Fruit fly (Drosophila melanogaster) whole organism, pupa: ENCODE results near the gene CG6607.
A peak's percentile ranks its signal among the peaks of the same experiment; 100 is the strongest.

Experiments
- CG10348 ChIP-seq: fragments of 200-800 bp; sonication (Bioruptor generic); IDR thresholded peaks from 2 replicates; pipeline ENCODE4 v1.3.6; 2022; ENCODE audit warnings: missing biosample characterization, missing genetic modification characterization
- CG12605 ChIP-seq: fragments of 200-800 bp; sonication (Bioruptor generic); IDR thresholded peaks from 2 replicates; pipeline ENCODE4 v1.3.6; 2022; ENCODE audit warnings: missing biosample characterization, missing genetic modification characterization
- CG13204 ChIP-seq: fragments of 200-800 bp; sonication (Bioruptor generic); optimal IDR thresholded peaks from 2 replicates; lab custom pipeline; 2018; ENCODE audit warnings: missing biosample characterization, mild to moderate bottlenecking, missing genetic modification characterization, moderate library complexity
- CG14655 ChIP-seq: fragments of 200-800 bp; sonication (Bioruptor generic); optimal IDR thresholded peaks from 3 replicates; lab custom pipeline; 2017; ENCODE audit warnings: mild to moderate bottlenecking, missing biosample characterization, missing genetic modification reagents, missing genetic modification characterization
- CG15710 ChIP-seq: fragments of 200-800 bp; sonication (Bioruptor generic); optimal IDR thresholded peaks from 2 replicates; lab custom pipeline; 2018; ENCODE audit warnings: missing biosample characterization, mild to moderate bottlenecking, missing genetic modification characterization, moderate library complexity
- CG17806 ChIP-seq: fragments of 200-800 bp; sonication (Bioruptor generic); optimal IDR thresholded peaks from 2 replicates; lab custom pipeline; 2018; ENCODE audit warnings: missing biosample characterization, mild to moderate bottlenecking, missing genetic modification characterization, moderate library complexity
- CG32121 ChIP-seq: fragments of 200-800 bp; sonication (Bioruptor generic); IDR thresholded peaks from 2 replicates; pipeline ENCODE4 v1.3.6; 2022; ENCODE audit warnings: missing biosample characterization, missing genetic modification characterization
- CG34367 ChIP-seq: fragments of 200-800 bp; sonication (Bioruptor generic); optimal IDR thresholded peaks from 2 replicates; lab custom pipeline; 2018; ENCODE audit warnings: missing biosample characterization, mild to moderate bottlenecking, missing genetic modification characterization
- CG4496 ChIP-seq: fragments of 200-800 bp; sonication (Bioruptor generic); IDR thresholded peaks from 3 replicates; pipeline ENCODE4 v1.3.6; 2022; ENCODE audit warnings: missing biosample characterization, missing genetic modification characterization
- CG8159 ChIP-seq: fragments of 200-800 bp; sonication (Bioruptor generic); optimal IDR thresholded peaks from 3 replicates; lab custom pipeline; 2018; ENCODE audit warnings: missing biosample characterization, mild to moderate bottlenecking, missing genetic modification characterization, moderate library complexity
- CG8301 ChIP-seq: fragments of 200-800 bp; sonication (Bioruptor generic); optimal IDR thresholded peaks from 2 replicates; lab custom pipeline; 2018; ENCODE audit warnings: missing biosample characterization, mild to moderate bottlenecking, missing genetic modification characterization
- CG9948 ChIP-seq: fragments of 200-800 bp; sonication (Bioruptor generic); optimal IDR thresholded peaks from 2 replicates; lab custom pipeline; 2018; ENCODE audit warnings: missing biosample characterization, mild to moderate bottlenecking, missing genetic modification characterization, moderate library complexity
- D1 ChIP-seq: fragments of 200-800 bp; sonication (Bioruptor generic); optimal IDR thresholded peaks from 2 replicates; lab custom pipeline; 2018; ENCODE audit warnings: missing biosample characterization, mild to moderate bottlenecking, missing genetic modification characterization, moderate library complexity
- EcR ChIP-seq: fragments of 200-800 bp; sonication (Bioruptor generic); optimal IDR thresholded peaks from 3 replicates; lab custom pipeline; 2019; ENCODE audit warnings: missing biosample characterization, missing genetic modification characterization, mild to moderate bottlenecking, moderate library complexity, missing genetic modification reagents
- Ets98B ChIP-seq: fragments of 200-800 bp; sonication (Bioruptor generic); IDR thresholded peaks from 2 replicates; pipeline ENCODE4 v1.3.6; 2022; ENCODE audit warnings: missing biosample characterization, missing genetic modification characterization
- Pif1A ChIP-seq: fragments of 200-800 bp; sonication (Bioruptor generic); optimal IDR thresholded peaks from 3 replicates; lab custom pipeline; 2016; ENCODE audit warnings: missing biosample characterization, missing genetic modification characterization
- Pif1B ChIP-seq: fragments of 200-800 bp; sonication (Bioruptor generic); optimal IDR thresholded peaks from 3 replicates; lab custom pipeline; 2016; ENCODE audit warnings: missing biosample characterization, missing genetic modification characterization
- Snoo ChIP-seq: fragments of 200-800 bp; sonication (Bioruptor generic); optimal IDR thresholded peaks from 3 replicates; lab custom pipeline; 2017; ENCODE audit warnings: missing biosample characterization, mild to moderate bottlenecking, missing genetic modification characterization, inconsistent platforms
- fd96Ca ChIP-seq: fragments of 200-800 bp; sonication (Bioruptor generic); IDR thresholded peaks from 3 replicates; pipeline ENCODE4 v1.3.6; 2022; ENCODE audit warnings: missing biosample characterization, missing genetic modification characterization
- gl ChIP-seq: fragments of 200-800 bp; sonication (Bioruptor generic); optimal IDR thresholded peaks from 2 replicates; lab custom pipeline; 2018; ENCODE audit warnings: missing biosample characterization, mild to moderate bottlenecking, missing genetic modification characterization
- rn ChIP-seq: fragments of 200-800 bp; sonication (Bioruptor generic); IDR thresholded peaks from 2 replicates; pipeline ENCODE4 v1.3.6; 2022; ENCODE audit warnings: missing biosample characterization, missing genetic modification characterization

Gene CG6607

dm6 chr3R:24518150-24518580 lies 9.7 kb upstream of the CG6607 start, which contains the start of gene Pp1alpha-96A:
Gene Pp1alpha-96A (plus strand): TSS chr3R:24518270.
- TF ChIP-seq CG8159 (no peak), CG17806 (tag; lab: Kevin White, UChicago) (no peak), CG14655 (no peak), fd96Ca (no peak), CG34367 (tag; lab: Kevin White, UChicago) (no peak), CG9948 (tag; lab: Kevin White, UChicago) (no peak)

- no peak for TF ChIP-seq CG32121 (GFP tag; lab: Robert Waterston, UW)
Measured at dm6 chr3R:24521313-24521712, 6.5 kb upstream of the CG6607 start.

- TF ChIP-seq Ets98B (GFP tag; lab: Robert Waterston, UW): no peak
- no peak for TF ChIP-seq gl (tag; lab: Kevin White, UChicago)
- no peak for TF ChIP-seq rn
- TF ChIP-seq CG4496: no peak
- no peak for TF ChIP-seq Pif1B (GFP tag; lab: Kevin White, UChicago)
- no peak for TF ChIP-seq Pif1A (GFP tag; lab: Kevin White, UChicago)
- no peak for TF ChIP-seq CG15710 (tag; lab: Kevin White, UChicago)
- no peak for TF ChIP-seq CG13204 (GFP tag; lab: Kevin White, UChicago)
- no peak for TF ChIP-seq CG34367 (tag; lab: Kevin White, UChicago)
- no peak for TF ChIP-seq EcR (GFP tag; lab: Kevin White, UChicago)
- TF ChIP-seq CG10348: no peak
- no peak for TF ChIP-seq CG17806 (tag; lab: Kevin White, UChicago)
- no peak for TF ChIP-seq CG12605 (GFP tag; lab: Robert Waterston, UW)
- TF ChIP-seq CG8301 (tag; lab: Kevin White, UChicago): no peak
- TF ChIP-seq CG14655: no peak
- no peak for TF ChIP-seq D1
- TF ChIP-seq CG32121 (GFP tag; lab: Robert Waterston, UW): no peak
- TF ChIP-seq fd96Ca: no peak
Measured at dm6 chr3R:24523578-24523977, 4.3 kb upstream of the CG6607 start, which contains the start of gene CG13622. Gene CG13622 (minus strand): TSS chr3R:24523678.

- TF ChIP-seq fd96Ca (0 out of 3 replicates have a peak, but pooled peaks have one; percentile 24), EcR (GFP tag; lab: Kevin White, UChicago) (peak; percentile 76), CG8301 (tag; lab: Kevin White, UChicago) (no peak)
Measured at dm6 chr3R:24524426-24524974, 3.3 kb upstream of the CG6607 start, which contains the start of gene Jhbp12. Gene Jhbp12 (plus strand): TSS chr3R:24524794.

dm6 chr3R:24525983-24526661 lies 1.7 kb upstream of the CG6607 start:
- TF ChIP-seq fd96Ca: peak; percentile 68; the same call in 1 of the 3 replicates
- no peak for TF ChIP-seq Pif1B (GFP tag; lab: Kevin White, UChicago)
- TF ChIP-seq Ets98B (GFP tag; lab: Robert Waterston, UW): peak; percentile 33; the same call in 1 of the 2 replicates
- peak; percentile 46 for TF ChIP-seq EcR (GFP tag; lab: Kevin White, UChicago)
- peak; percentile 73 for TF ChIP-seq CG4496
- peak; percentile 54; the same call in 1 of the 2 replicates for TF ChIP-seq rn
- no peak for TF ChIP-seq CG12605 (GFP tag; lab: Robert Waterston, UW)

dm6 chr3R:24530328-24530727 lies 2.5 kb downstream of the CG6607 start, which contains the start of the genes CG13623 and ana1:
Gene CG13623 (minus strand): TSS chr3R:24530558.
Gene ana1 (plus strand): TSS chr3R:24530576.
- no peak for TF ChIP-seq CG32121 (GFP tag; lab: Robert Waterston, UW)
- TF ChIP-seq CG13204 (GFP tag; lab: Kevin White, UChicago): no peak
- no peak for TF ChIP-seq CG12605 (GFP tag; lab: Robert Waterston, UW)
- TF ChIP-seq gl (tag; lab: Kevin White, UChicago): no peak
- TF ChIP-seq EcR (GFP tag; lab: Kevin White, UChicago): no peak
- no peak for TF ChIP-seq Snoo (tag; lab: Kevin White, UChicago)
- no peak for TF ChIP-seq CG14655
- no peak for TF ChIP-seq CG34367 (tag; lab: Kevin White, UChicago)
- no peak for TF ChIP-seq CG9948 (tag; lab: Kevin White, UChicago)
- no peak for TF ChIP-seq fd96Ca
- no peak for TF ChIP-seq D1
- TF ChIP-seq Ets98B (GFP tag; lab: Robert Waterston, UW): no peak
- no peak for TF ChIP-seq CG17806 (tag; lab: Kevin White, UChicago)
- no peak for TF ChIP-seq CG4496
- TF ChIP-seq Pif1B (GFP tag; lab: Kevin White, UChicago): no peak
- TF ChIP-seq rn: no peak
- no peak for TF ChIP-seq CG8301 (tag; lab: Kevin White, UChicago)
- TF ChIP-seq, all 21 proteins: peak for 0
